Fruit fly (Drosophila melanogaster) whole organism: ENCODE measurements around the gene Nlg2.

Source experiments
- CG8478 ChIP-seq: fragments of >200 bp; optimal IDR thresholded peaks from 2 replicates; lab custom pipeline; 2018; ENCODE audit warnings: inconsistent platforms
- Dll ChIP-seq: fragments of >200 bp; optimal IDR thresholded peaks from 2 replicates; lab custom pipeline; 2017
- EcR ChIP-seq, 2 experiments: fragments of >200 bp; optimal IDR thresholded peaks; 2 replicates each; lab custom pipeline; 2017; ENCODE audit warnings: missing biosample characterization in 2 of 2, missing genetic modification characterization in 2 of 2, missing genetic modification reagents in 2 of 2
- pan ChIP-seq: fragments of >200 bp; optimal IDR thresholded peaks from 2 replicates; lab custom pipeline; 2017
- psq ChIP-seq: fragments of >200 bp; optimal IDR thresholded peaks from 2 replicates; lab custom pipeline; 2017
- usp ChIP-seq: fragments of >200 bp; optimal IDR thresholded peaks from 2 replicates; lab custom pipeline; 2017; ENCODE audit warnings: missing biosample characterization, missing genetic modification characterization, mixed read lengths

The Nlg2 gene

DNA sequence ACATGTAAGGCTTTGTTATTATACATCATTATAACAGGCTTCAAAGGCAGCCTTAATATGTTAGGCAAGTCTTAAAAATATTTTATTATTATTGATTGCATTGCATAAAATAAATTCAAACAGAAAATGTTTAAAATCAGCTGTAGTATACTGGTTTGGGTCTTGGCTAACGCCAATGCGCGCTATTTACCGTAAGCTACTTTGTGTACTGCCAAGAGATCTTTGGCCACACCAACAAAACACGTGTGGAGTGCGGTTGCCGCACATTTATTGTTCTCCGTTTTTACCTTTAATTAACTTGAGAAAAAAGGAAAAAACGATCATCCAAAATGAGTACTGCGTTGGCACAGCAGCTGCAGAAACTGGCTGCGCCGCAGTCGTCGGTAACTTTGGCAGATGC, 20.8 kb upstream of the Nlg2 start:
- TF ChIP-seq psq (lab: Kevin White, UChicago) (no peak), pan (lab: Kevin White, UChicago) (no peak), EcR (GFP tag; optimal IDR thresholded peaks at IDR 0.05; lab: Kevin White, UChicago) (no peak), CG8478 (lab: Kevin White, UChicago) (no peak), Dll (lab: Kevin White, UChicago) (no peak), usp (GFP tag; lab: Kevin White, UChicago) (no peak)

DNA sequence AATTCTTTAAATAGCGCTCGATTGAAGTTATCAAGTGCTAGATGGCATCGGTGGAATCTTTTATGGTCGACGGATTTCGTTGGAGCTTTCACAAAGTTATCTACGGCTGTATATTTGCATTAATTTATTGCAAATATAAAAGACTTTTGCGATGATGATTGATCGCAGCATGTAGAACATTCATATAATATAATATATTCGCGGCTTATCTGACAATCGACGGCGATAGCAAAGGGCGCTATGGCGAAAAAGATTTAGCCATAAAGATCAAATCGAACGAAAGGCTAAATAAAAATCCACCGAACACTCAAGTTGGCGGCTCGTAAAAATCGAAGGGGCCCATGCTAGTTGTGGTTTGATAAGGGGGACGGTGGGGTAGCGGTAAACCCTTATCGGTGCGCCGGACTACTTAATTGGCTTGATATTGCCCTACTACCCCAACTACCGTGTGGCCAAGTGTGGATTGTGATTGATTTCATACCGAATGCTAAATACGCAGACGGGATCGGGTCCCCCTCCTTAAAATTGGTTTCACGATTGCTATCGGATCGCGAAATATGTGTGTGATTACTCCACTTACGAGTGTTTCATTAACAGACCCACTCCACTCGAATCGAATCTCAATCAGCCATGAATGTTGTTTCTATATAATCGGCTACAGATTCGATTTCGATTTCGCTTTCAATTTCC, 6.4 kb upstream of the Nlg2 start:
- no peak for TF ChIP-seq Dll (lab: Kevin White, UChicago)
- TF ChIP-seq CG8478 (lab: Kevin White, UChicago) = no peak
- no peak for TF ChIP-seq psq (lab: Kevin White, UChicago)
- TF ChIP-seq usp (GFP tag; lab: Kevin White, UChicago) = no peak
- no peak for TF ChIP-seq EcR (GFP tag; optimal IDR thresholded peaks at IDR 0.05; lab: Kevin White, UChicago)
- TF ChIP-seq pan (lab: Kevin White, UChicago) = no peak

DNA sequence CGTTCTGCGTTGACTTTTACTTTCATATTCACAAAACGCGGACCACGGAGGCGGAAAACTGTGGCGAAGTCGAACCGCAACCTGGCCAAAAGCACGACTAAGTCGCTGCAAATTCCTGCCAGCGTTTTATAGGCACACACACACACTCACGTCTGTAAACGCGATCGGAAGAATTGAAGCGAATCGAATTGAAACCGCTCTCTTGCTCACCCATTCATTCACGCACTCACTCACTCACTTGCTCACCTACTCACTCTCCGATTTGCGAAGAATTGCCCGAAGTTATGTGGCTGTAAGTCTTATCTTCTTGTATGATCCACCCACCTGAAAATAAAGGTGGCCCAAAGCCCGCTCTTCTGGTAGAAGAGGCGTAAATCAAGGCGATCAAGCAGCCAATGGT, 4.4 kb upstream of the Nlg2 start, which contains the start of gene Nha1:
TSS of gene Nha1 (minus strand) at position 101 of the 400 bp plus-strand sequence.
- TF ChIP-seq pan (lab: Kevin White, UChicago) (no peak), CG8478 (lab: Kevin White, UChicago) (no peak), EcR (GFP tag; optimal IDR thresholded peaks at IDR 0.05; lab: Kevin White, UChicago) (no peak), psq (lab: Kevin White, UChicago) (no peak), Dll (lab: Kevin White, UChicago) (no peak), usp (GFP tag; lab: Kevin White, UChicago) (no peak)

DNA sequence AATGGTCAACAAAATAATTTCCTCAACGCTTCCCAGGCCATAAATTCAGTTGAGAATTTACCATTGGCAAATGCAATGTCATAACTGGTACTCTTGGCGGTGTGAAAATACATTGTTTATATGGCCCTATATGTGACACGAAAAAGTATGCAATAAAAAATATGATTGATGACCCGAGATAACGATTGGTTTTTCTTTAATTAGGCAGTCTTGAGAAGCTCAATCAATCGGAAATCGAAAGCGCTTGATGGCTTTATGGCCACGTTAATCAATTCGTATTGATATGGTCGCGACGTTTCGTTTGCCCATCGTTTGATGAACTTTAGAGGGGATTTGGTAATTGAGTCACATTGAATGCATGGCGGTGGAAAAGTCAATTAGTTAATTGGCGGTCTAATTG, 3.9 kb upstream of the Nlg2 start:
- TF ChIP-seq psq (lab: Kevin White, UChicago) = no peak
- no peak for TF ChIP-seq pan (lab: Kevin White, UChicago)
- TF ChIP-seq CG8478 (lab: Kevin White, UChicago) = no peak
- TF ChIP-seq Dll (lab: Kevin White, UChicago) = no peak
- TF ChIP-seq EcR (GFP tag; optimal IDR thresholded peaks at IDR 0.05; lab: Kevin White, UChicago) = no peak
- TF ChIP-seq usp (GFP tag; lab: Kevin White, UChicago) = no peak

DNA sequence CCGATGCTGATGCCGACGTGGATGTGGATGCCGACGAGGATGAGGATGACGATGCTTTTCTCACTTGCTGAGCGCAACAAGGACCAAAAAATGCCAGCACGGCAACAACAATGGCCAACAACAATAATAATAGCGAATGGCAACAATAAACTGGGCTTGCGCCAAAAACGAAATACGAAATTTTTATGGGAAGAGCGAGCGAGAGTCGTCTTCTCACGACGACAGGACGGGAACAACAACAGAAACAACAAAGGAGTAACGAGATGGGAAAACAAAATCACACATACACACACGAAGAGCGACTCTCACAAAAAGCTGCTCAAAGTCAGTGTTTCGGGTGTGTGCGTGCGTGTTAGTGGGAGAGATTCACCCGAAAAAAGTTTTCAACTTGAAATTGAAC, 694 bp upstream of the Nlg2 start:
- TF ChIP-seq EcR (GFP tag; optimal IDR thresholded peaks at IDR 0.05; lab: Kevin White, UChicago) = no peak
- TF ChIP-seq usp (GFP tag; lab: Kevin White, UChicago) = no peak
- TF ChIP-seq pan (lab: Kevin White, UChicago) = no peak
- TF ChIP-seq Dll (lab: Kevin White, UChicago) = no peak
- TF ChIP-seq CG8478 (lab: Kevin White, UChicago) = no peak
- no peak for TF ChIP-seq psq (lab: Kevin White, UChicago)

DNA sequence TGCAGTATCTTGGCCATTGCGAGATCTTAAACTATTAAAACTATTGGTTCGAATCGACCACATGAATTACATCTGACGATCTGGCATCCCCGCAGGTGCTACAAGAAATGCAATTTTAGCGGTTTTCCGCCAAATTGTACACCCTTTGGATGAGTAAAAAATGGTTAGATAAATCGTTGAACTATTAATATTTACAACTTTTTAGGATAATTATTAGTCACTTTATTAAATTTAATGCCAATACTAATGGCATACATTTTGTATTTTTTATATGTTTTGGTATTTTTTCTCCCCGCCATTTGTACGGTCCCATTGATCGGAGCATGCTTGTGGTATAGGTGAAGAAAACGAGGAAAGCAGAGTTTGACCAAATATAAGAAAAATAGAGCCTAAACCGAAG, 33.1 kb downstream of the Nlg2 start, which contains the start of the genes Polr1F and Rat1:
TSS of gene Polr1F (minus strand) at position 84 of the 400 bp plus-strand sequence.
TSS of gene Rat1 (plus strand) at position 323 of the 400 bp plus-strand sequence.
- TF ChIP-seq psq (lab: Kevin White, UChicago) = no peak
- TF ChIP-seq CG8478 (lab: Kevin White, UChicago) = no peak
- no peak for TF ChIP-seq usp (GFP tag; lab: Kevin White, UChicago)
- TF ChIP-seq Dll (lab: Kevin White, UChicago) = no peak
- no peak for TF ChIP-seq EcR (GFP tag; optimal IDR thresholded peaks at IDR 0.05; lab: Kevin White, UChicago)
- TF ChIP-seq pan (lab: Kevin White, UChicago) = no peak

DNA sequence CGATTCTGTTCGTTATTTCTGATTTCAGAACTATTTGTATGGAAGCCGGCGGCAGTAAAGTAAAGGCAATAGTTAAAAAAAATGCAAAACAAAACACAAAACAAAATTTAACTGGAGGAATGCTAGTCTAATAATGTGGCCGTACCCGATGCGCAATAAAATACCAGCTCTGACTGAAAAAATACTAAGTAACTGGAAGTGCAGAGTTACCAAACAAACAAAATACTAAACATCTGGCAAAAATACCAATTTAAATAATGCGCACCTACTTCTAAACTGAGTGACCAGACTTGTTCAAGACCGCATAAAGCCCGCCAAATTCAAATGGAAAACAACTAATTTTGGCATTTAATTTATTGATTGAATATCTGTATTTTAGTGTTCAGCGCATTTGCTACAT, 39.3 kb downstream of the Nlg2 start, which contains the start of gene Wee1:
TSS of gene Wee1 (minus strand) at position 175 of the 400 bp plus-strand sequence.
- TF ChIP-seq CG8478 (lab: Kevin White, UChicago) (no peak), psq (lab: Kevin White, UChicago) (no peak), usp (GFP tag; lab: Kevin White, UChicago) (no peak), EcR (GFP tag; optimal IDR thresholded peaks at IDR 0.05; lab: Kevin White, UChicago) (no peak), Dll (lab: Kevin White, UChicago) (no peak), pan (lab: Kevin White, UChicago) (no peak)

DNA sequence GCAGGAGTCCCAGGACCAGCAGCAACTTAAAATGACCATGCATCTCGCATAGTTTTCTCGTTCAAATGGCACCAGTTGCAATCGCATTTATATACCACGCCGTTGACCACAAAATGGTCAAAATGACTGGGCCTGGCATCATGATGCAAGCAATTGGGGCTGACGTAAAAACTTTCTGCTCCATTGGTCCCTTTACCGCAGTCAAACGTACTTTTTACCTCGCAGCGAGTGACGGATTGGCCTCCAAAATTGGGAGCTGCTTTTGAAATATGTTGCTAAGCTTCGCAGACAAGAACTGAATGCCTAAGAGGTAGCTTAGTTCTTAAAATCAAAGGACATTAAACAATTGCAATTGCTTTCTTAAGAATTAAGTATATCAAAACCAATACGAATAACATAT, 41.6 kb downstream of the Nlg2 start, which contains the start of gene CG32829:
TSS of gene CG32829 (minus strand) at position 101 of the 400 bp plus-strand sequence.
- no peak for TF ChIP-seq psq (lab: Kevin White, UChicago)
- no peak for TF ChIP-seq Dll (lab: Kevin White, UChicago)
- no peak for TF ChIP-seq EcR (GFP tag; optimal IDR thresholded peaks at IDR 0.05; lab: Kevin White, UChicago)
- no peak for TF ChIP-seq pan (lab: Kevin White, UChicago)
- no peak for TF ChIP-seq CG8478 (lab: Kevin White, UChicago)
- TF ChIP-seq usp (GFP tag; lab: Kevin White, UChicago) = no peak

DNA sequence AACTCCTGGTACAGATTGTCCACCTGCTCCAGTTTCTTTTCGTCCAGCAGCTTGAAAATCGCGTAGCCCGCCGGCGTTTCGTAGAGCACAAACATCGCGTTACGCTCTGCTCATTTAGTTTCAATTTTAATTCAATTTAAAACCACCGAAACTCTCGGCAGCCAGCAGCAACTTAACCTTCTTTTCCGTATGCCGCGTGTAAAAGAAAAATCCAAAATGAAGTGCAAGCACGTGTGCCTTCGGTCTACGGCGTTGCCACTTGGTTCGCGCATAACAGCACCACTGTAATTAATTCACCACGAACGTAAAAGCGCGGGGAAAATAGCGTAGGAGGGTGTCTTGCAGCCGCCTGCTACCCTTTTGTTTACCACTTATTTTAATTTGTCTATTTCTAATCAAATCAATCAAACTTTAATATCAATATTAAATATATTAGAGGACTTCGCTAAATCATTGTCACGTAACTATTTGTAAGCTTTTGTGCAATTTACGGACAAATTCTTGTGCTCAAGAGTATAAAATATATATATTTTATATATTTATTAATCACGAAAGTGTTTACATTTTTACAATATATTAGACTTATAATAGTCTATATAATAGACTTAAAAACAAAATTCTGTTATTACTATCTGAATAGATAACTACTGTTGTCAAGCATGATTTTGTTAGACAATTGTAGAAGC, 44.0 kb downstream of the Nlg2 start, which contains the start of gene nop5:
TSS of gene nop5 (minus strand) at position 227 of the 686 bp plus-strand sequence.
- TF ChIP-seq usp (GFP tag; lab: Kevin White, UChicago) (no peak), pan (lab: Kevin White, UChicago) (peak; percentile 97)

DNA sequence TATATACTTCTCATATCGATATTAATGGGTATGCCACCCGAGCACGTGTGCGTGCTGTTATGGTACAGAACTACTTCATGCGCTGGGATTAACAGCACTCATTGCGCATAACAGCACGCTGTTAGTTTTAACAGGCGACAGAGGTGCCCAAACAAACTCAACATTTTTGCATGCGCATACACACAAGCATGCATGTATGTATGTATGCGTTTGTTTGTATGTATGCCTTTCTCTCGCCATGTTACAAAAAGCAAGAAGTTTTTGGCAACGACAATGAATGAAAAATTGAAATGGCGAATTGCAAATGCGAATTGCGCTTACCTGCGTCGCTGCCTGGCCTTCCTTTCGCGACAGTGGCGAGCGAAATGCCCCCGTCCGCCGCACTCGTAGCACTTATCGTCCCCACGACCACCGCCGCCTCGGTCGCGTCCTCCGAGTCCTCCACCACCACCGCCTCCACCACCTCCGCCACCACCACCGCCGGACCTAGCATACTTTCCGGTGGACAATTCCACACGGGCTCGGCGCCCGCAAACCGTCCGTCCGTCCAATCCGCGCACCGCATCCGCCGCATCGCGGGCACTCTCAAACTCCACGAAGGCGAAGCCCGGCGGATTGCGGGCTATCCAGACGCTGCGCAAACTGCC, 44.6 kb downstream of the Nlg2 start:
- no peak for TF ChIP-seq usp (GFP tag; lab: Kevin White, UChicago)
